Fruit fly (Drosophila melanogaster): ENCODE results near the gene CG9270.

DNA sequence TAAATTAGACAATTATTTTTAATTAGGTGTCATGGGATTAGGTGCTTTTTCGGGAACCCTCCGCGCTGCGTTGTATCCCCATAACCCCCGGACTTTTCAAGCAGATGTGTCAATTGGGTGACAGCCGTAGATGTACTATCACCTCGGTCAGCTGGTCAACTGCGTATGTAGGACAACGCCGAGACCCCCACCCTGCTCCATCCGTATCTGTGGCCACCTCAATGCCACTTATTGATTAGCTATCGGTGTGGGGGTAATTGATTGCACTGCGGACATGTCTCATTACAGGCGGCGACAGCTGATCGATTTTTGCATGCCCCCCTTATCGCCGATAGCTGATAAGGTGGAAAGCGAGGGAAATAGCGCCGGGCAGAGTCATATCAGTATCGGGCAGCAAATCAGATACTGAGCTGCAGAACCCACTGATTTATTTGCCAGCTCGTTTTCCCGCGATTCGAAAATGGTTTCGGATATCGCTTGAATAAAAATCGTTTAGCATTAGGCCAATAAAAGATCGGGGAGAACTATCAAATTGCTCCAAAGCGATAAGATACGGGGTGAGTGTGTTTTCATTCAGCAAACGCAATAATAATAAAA, 50.2 kb downstream of the CG9270 start:
- TF ChIP-seq CG1620 (GFP tag; optimal IDR thresholded peaks at IDR 0.05), result no peak
- TF ChIP-seq Crg-1 (GFP tag; optimal IDR thresholded peaks at IDR 0.05), result no peak
- no peak for TF ChIP-seq toe (GFP tag; optimal IDR thresholded peaks at IDR 0.05)
